Worm (Caenorhabditis elegans) whole organism, L1 larva: Measurements from ENCODE around the gene eef-1B.1.
A peak's percentile ranks its signal among the peaks of the same experiment; 100 is the strongest.

Source experiments
- C04F5.9 ChIP-seq: sonication (generic microtip); optimal IDR thresholded peaks from 2 replicates; lab custom pipeline; 2016; ENCODE audit warnings: missing genetic modification characterization, missing compliant biosample characterization
- F16B12.6 ChIP-seq: fragments of 150-350 bp; optimal IDR thresholded peaks from 2 replicates; lab custom pipeline; 2014; ENCODE audit warnings: missing biosample characterization, missing genetic modification characterization
- aha-1 ChIP-seq: fragments of 150-350 bp; optimal IDR thresholded peaks from 2 replicates; lab custom pipeline; 2014; ENCODE audit warnings: missing biosample characterization, missing genetic modification characterization
- alr-1 ChIP-seq: fragments of 200-800 bp; sonication (Bioruptor generic); optimal IDR thresholded peaks from 2 replicates; lab custom pipeline; 2018; ENCODE audit warnings: borderline replicate concordance, mild to moderate bottlenecking, missing genetic modification characterization, missing compliant biosample characterization
- aly-2 ChIP-seq: fragments of 150-350 bp; optimal IDR thresholded peaks from 2 replicates; lab custom pipeline; 2014; ENCODE audit warnings: missing biosample characterization, missing genetic modification characterization
- ama-1 ChIP-seq: fragments of 150-350 bp; optimal IDR thresholded peaks from 2 replicates; lab custom pipeline; 2014
- blmp-1 ChIP-seq: fragments of 150-350 bp; optimal IDR thresholded peaks from 2 replicates; lab custom pipeline; 2014; ENCODE audit warnings: missing biosample characterization, missing genetic modification characterization
- ceh-63 ChIP-seq: fragments of 200-800 bp; sonication (Bioruptor generic); optimal IDR thresholded peaks from 2 replicates; lab custom pipeline; 2018; ENCODE audit warnings: mild to moderate bottlenecking, missing genetic modification characterization, missing compliant biosample characterization
- ceh-82 ChIP-seq, 3 experiments: fragments of 150-350 bp in 1 of 3; sonication (generic microtip) in 2 of 3; optimal IDR thresholded peaks; 2 replicates each; lab custom pipeline; 2014 to 2017; ENCODE audit warnings: missing biosample characterization in 3 of 3, missing genetic modification characterization in 3 of 3
- ces-1 ChIP-seq: fragments of 150-350 bp; optimal IDR thresholded peaks from 2 replicates; lab custom pipeline; 2014; ENCODE audit warnings: missing biosample characterization, missing genetic modification reagents, missing genetic modification characterization
- dsc-1 ChIP-seq: sonication (generic microtip); optimal IDR thresholded peaks from 2 replicates; lab custom pipeline; 2016; ENCODE audit warnings: mild to moderate bottlenecking, missing genetic modification characterization, missing compliant biosample characterization
- ets-5 ChIP-seq: fragments of 200-800 bp; sonication (Bioruptor generic); IDR thresholded peaks from 2 replicates; pipeline ENCODE4 v1.3.6; 2022; ENCODE audit warnings: missing genetic modification characterization, missing compliant biosample characterization
- fkh-4 ChIP-seq: sonication (generic microtip); optimal IDR thresholded peaks from 2 replicates; lab custom pipeline; 2016; ENCODE audit warnings: missing compliant biosample characterization, missing genetic modification characterization, borderline replicate concordance
- lin-14 ChIP-seq: fragments of 200-800 bp; sonication (Bioruptor generic); optimal IDR thresholded peaks from 2 replicates; lab custom pipeline; 2018; ENCODE audit warnings: mild to moderate bottlenecking, missing genetic modification characterization, moderate library complexity, missing compliant biosample characterization
- lir-3 ChIP-seq: sonication (generic microtip); optimal IDR thresholded peaks from 2 replicates; lab custom pipeline; 2016; ENCODE audit warnings: mild to moderate bottlenecking, missing genetic modification characterization, moderate library complexity, missing compliant biosample characterization; ENCODE audit not compliant: poor library complexity
- mab-9 ChIP-seq: fragments of 200-800 bp; sonication (Bioruptor generic); IDR thresholded peaks from 2 replicates; pipeline ENCODE4 v1.3.6; 2022; ENCODE audit warnings: missing genetic modification reagents, missing genetic modification characterization, missing compliant biosample characterization
- mef-2 ChIP-seq: fragments of 150-350 bp; optimal IDR thresholded peaks from 2 replicates; lab custom pipeline; 2014; ENCODE audit warnings: missing biosample characterization, missing genetic modification characterization
- mep-1 ChIP-seq: fragments of 150-350 bp; optimal IDR thresholded peaks from 2 replicates; lab custom pipeline; 2014; ENCODE audit warnings: missing biosample characterization, missing genetic modification characterization
- nhr-11 ChIP-seq: fragments of 150-350 bp; optimal IDR thresholded peaks from 2 replicates; lab custom pipeline; 2014; ENCODE audit warnings: missing biosample characterization, missing genetic modification characterization
- nhr-19 ChIP-seq: fragments of 200-800 bp; sonication (Bioruptor generic); conservative IDR thresholded peaks from 2 replicates; pipeline ENCODE4 v1.3.6; 2022; ENCODE audit warnings: missing genetic modification characterization, missing compliant biosample characterization
- nhr-47 ChIP-seq: sonication (generic microtip); optimal IDR thresholded peaks from 2 replicates; lab custom pipeline; 2016; ENCODE audit warnings: mild to moderate bottlenecking, missing genetic modification characterization, moderate library complexity, missing compliant biosample characterization
- nhr-71 ChIP-seq: sonication (generic microtip); optimal IDR thresholded peaks from 2 replicates; lab custom pipeline; 2016; ENCODE audit warnings: mild to moderate bottlenecking, missing genetic modification characterization, moderate library complexity, missing compliant biosample characterization
- nhr-85 ChIP-seq: sonication (generic microtip); peaks from one replicate; lab custom pipeline; 2016; ENCODE audit warnings: missing genetic modification characterization, inconsistent platforms, missing compliant biosample characterization
- pag-3 ChIP-seq: sonication (generic microtip); optimal IDR thresholded peaks from 2 replicates; lab custom pipeline; 2017; ENCODE audit warnings: missing genetic modification characterization, mild to moderate bottlenecking, missing compliant biosample characterization, antibody characterized with exemption, borderline replicate concordance; ENCODE audit not compliant: insufficient read depth
- snu-23 ChIP-seq: sonication (generic microtip); optimal IDR thresholded peaks from 2 replicates; lab custom pipeline; 2016; ENCODE audit warnings: missing genetic modification characterization, missing compliant biosample characterization
- swsn-7 ChIP-seq: sonication (generic microtip); optimal IDR thresholded peaks from 2 replicates; lab custom pipeline; 2016; ENCODE audit warnings: missing genetic modification characterization, missing compliant biosample characterization
- tbx-2 ChIP-seq: sonication (generic microtip); optimal IDR thresholded peaks from 2 replicates; lab custom pipeline; 2016; ENCODE audit warnings: missing genetic modification characterization, missing compliant biosample characterization
- xbp-1 ChIP-seq: sonication (generic microtip); optimal IDR thresholded peaks from 2 replicates; lab custom pipeline; 2016; ENCODE audit warnings: missing genetic modification characterization, missing compliant biosample characterization
- zip-4 ChIP-seq: fragments of 200-800 bp; sonication (Bioruptor generic); optimal IDR thresholded peaks from 2 replicates; lab custom pipeline; 2018; ENCODE audit warnings: mild to moderate bottlenecking, missing genetic modification characterization, moderate library complexity, missing compliant biosample characterization

The eef-1B.1 gene

DNA sequence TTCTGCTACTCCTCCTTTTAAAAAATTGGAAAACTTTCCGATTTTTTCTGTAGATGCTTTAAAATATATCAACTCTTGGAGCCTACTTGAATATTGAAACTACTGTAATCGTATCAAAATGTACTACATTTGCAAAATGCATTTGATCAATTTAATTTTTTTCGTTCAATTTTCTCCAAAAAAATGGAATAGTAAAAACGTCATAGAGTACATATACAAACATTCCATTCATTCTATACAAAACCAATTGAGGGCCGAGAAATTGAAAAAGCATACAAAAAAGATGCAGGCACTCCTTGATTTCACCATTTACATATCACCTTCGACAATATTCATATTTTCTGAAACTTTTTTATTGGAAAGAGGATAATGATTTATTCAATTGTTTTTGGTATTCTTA, 30.9 kb upstream of the eef-1B.1 start, which contains the start of gene C06G4.6:
Gene C06G4.6, plus strand, starts transcription at position 301 of the 400 bp plus-strand sequence.
- TF ChIP-seq swsn-7 (no peak), xbp-1 (tag; lab: Kevin White, UChicago) (no peak), aha-1 (tag; lab: Kevin White, UChicago) (no peak), ets-5 (GFP tag; lab: Robert Waterston, UW) (no peak), nhr-19 (GFP tag; lab: Robert Waterston, UW) (no peak), F16B12.6 (tag; lab: Kevin White, UChicago) (no peak), nhr-71 (tag; lab: Kevin White, UChicago) (no peak), ama-1 (lab: Kevin White, UChicago) (no peak), ceh-82 (tag; optimal IDR thresholded peaks at IDR 0.05; lab: Kevin White, UChicago) (no peak), nhr-85 (tag; lab: Kevin White, UChicago) (no peak), zip-4 (no peak), dsc-1 (tag; lab: Kevin White, UChicago) (no peak), fkh-4 (tag; lab: Kevin White, UChicago) (no peak), lir-3 (tag; lab: Kevin White, UChicago) (no peak), lin-14 (GFP tag; lab: Kevin White, UChicago) (no peak), alr-1 (tag; lab: Kevin White, UChicago) (no peak), aly-2 (tag; lab: Kevin White, UChicago) (no peak), blmp-1 (tag; lab: Kevin White, UChicago) (no peak), snu-23 (GFP tag; lab: Kevin White, UChicago) (no peak), nhr-11 (tag; lab: Kevin White, UChicago) (no peak)

ce11 chrIII:8001557-8001956, 28.4 kb upstream of the eef-1B.1 start:
- TF ChIP-seq mep-1 (tag; lab: Kevin White, UChicago) (no peak), dsc-1 (tag; lab: Kevin White, UChicago) (peak; percentile 97)

DNA sequence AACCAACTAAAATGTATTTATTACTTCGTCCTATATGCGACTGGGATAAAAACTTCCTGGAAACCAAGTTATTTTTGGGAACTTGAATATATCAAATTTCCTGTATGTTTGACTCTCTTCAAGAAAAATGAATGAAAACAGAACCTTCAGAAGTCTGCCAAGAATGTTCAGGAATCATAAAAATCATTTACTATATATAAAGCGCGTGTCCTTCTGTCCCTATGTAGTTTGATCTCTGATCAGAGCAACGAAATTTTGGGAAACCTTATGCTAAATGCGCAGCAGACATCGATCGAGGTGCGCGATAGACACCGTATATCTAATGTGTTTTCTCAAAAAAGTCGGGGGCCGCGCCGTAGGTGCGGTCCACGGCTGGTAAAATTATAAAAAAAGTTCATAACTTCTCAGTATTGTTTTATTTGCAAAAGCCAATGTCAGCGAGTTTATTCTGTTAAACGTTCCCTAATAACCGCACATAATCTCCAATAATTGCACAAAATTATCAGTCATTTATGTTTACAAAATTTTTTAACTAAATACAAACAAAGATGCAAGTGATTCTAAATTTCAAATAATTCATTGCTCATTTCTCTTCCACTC, 24.4 kb upstream of the eef-1B.1 start:
- no peak for TF ChIP-seq mef-2
- no peak for TF ChIP-seq mab-9 (GFP tag; lab: Robert Waterston, UW)

ce11 chrIII:7996353-7996752, 23.2 kb upstream of the eef-1B.1 start, which contains the start of gene npr-17:
TSS of gene npr-17 (minus strand) at chrIII:7996453.
- TF ChIP-seq dsc-1 (tag; lab: Kevin White, UChicago): peak; percentile 43
- TF ChIP-seq nhr-47 (tag; lab: Kevin White, UChicago): no peak

ce11 chrIII:7986585-7987171, 13.5 kb upstream of the eef-1B.1 start, which contains the start of gene hrpk-2:
TSS of gene hrpk-2 (plus strand) at chrIII:7987121.
- TF ChIP-seq ces-1 (GFP tag; lab: Kevin White, UChicago) (no peak), mab-9 (GFP tag; lab: Robert Waterston, UW) (no peak), aha-1 (tag; lab: Kevin White, UChicago) (no peak), nhr-85 (tag; lab: Kevin White, UChicago) (no peak), mep-1 (tag; lab: Kevin White, UChicago) (no peak), pag-3 (tag; lab: Kevin White, UChicago) (no peak), F16B12.6 (tag; lab: Kevin White, UChicago) (no peak), C04F5.9 (tag; lab: Kevin White, UChicago) (no peak), tbx-2 (tag; lab: Kevin White, UChicago) (no peak), ceh-63 (GFP tag; lab: Kevin White, UChicago) (no peak), ceh-82 (tag; optimal IDR thresholded peaks at IDR 0.05; lab: Kevin White, UChicago) (no peak)

ce11 chrIII:7981938-7982337, 8.8 kb upstream of the eef-1B.1 start:
- TF ChIP-seq ceh-63 (GFP tag; lab: Kevin White, UChicago): no peak
